Comparison of ENCODE assay signal across 3 fruit fly cellular contexts in the genomic region with DNA sequence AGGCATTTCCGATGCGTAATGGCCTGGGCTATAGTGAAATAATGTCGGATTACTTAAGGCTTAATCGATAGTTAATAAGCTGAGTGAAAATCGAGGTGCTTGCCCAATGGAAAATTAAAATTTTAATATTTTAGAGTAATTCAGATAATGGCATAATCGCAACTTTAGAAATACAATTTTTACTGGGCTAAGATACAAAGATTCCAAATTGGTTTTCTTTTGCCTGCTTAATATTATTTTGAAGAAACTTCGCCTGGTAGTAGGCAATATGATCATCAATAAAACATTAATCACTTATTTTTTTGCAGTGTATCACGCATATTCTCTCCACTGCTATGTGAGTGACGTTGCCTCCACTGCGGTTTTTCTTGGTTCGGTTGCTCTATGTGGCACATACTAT.
TF ChIP-seq lines count a peak whose summit lies in the region.

No protein-coding gene starts in this region.

- no peak for TF ChIP-seq CTCF in whole organism, embryonic (GFP tag; optimal IDR thresholded peaks at IDR 0.05; lab: Kevin White, UChicago)

TF ChIP-seq in whole organism, embryonic, 481 proteins besides CTCF, POLR2A, EP300 and RAD21 (continues in another document):
- TF ChIP-seq stwl (tag; optimal IDR thresholded peaks at IDR 0.05; lab: Kevin White, UChicago) (no peak), sob (GFP tag; IDR thresholded peaks at IDR 0.05; lab: Robert Waterston, UW) (no peak), dmrt99B (tag; optimal IDR thresholded peaks at IDR 0.05; lab: Kevin White, UChicago) (peak; percentile 64), nmo (GFP tag; optimal IDR thresholded peaks at IDR 0.05; lab: Kevin White, UChicago) (peak; percentile 18), CG3281 (GFP tag; optimal IDR thresholded peaks at IDR 0.05; lab: Kevin White, UChicago) (peak; percentile 75), CG10979 (tag; optimal IDR thresholded peaks at IDR 0.05; lab: Kevin White, UChicago) (peak; percentile 9), ken (GFP tag; IDR thresholded peaks at IDR 0.05; lab: Robert Waterston, UW) (no peak), CG14441 (GFP tag; IDR thresholded peaks at IDR 0.05; lab: Robert Waterston, UW) (no peak), Meics (GFP tag; optimal IDR thresholded peaks at IDR 0.05; lab: Kevin White, UChicago) (peak; percentile 73), cwo (GFP tag; optimal IDR thresholded peaks at IDR 0.05; lab: Kevin White, UChicago) (peak; percentile 64), Dip3 (GFP tag; optimal IDR thresholded peaks at IDR 0.05; lab: Kevin White, UChicago) (no peak), Camta (GFP tag; optimal IDR thresholded peaks at IDR 0.05; lab: Kevin White, UChicago) (no peak), gsb-n (tag; optimal IDR thresholded peaks at IDR 0.05; lab: Kevin White, UChicago) (no peak), vfl (GFP tag; optimal IDR thresholded peaks at IDR 0.05; lab: Kevin White, UChicago) (no peak), esg (GFP tag; conservative IDR thresholded peaks at IDR 0.05; lab: Robert Waterston, UW) (peak; percentile 24; the same call in 1 of the 2 replicates), Med (GFP tag; lab: Kevin White, UChicago) (peak; percentile 58), phol (tag; optimal IDR thresholded peaks at IDR 0.05; lab: Kevin White, UChicago) (peak; percentile 55), fru (optimal IDR thresholded peaks at IDR 0.05; lab: Kevin White, UChicago) (no peak), Myb (GFP tag; optimal IDR thresholded peaks at IDR 0.05; lab: Kevin White, UChicago) (peak; percentile 10), nau (GFP tag; optimal IDR thresholded peaks at IDR 0.05; lab: Kevin White, UChicago) (peak; percentile 16), zf30C (GFP tag; optimal IDR thresholded peaks at IDR 0.05; lab: Kevin White, UChicago) (no peak), chif (GFP tag; optimal IDR thresholded peaks at IDR 0.05; lab: Kevin White, UChicago) (peak in 1 of 2 experiments; percentile 12), ewg (GFP tag; optimal IDR thresholded peaks at IDR 0.05; lab: Kevin White, UChicago) (peak; percentile 7), hbn (GFP tag; IDR thresholded peaks at IDR 0.05; lab: Robert Waterston, UW; ENCODE audit: partially characterized antibody) (no peak), CG4404 (GFP tag; IDR thresholded peaks at IDR 0.05; lab: Robert Waterston, UW) (no peak), Neu2 (GFP tag; optimal IDR thresholded peaks at IDR 0.05; lab: Kevin White, UChicago; ENCODE audit: borderline replicate concordance) (no peak), Ets65A (GFP tag; lab: Kevin White, UChicago) (no peak), Rx (GFP tag; IDR thresholded peaks at IDR 0.05; lab: Robert Waterston, UW) (no peak), CG6765 (GFP tag; optimal IDR thresholded peaks at IDR 0.05; lab: Kevin White, UChicago) (peak; percentile 7)

TF ChIP-seq in whole organism, prepupa, 60 proteins besides CTCF, POLR2A, EP300 and RAD21:
- TF ChIP-seq CG6808 (GFP tag; optimal IDR thresholded peaks at IDR 0.05; lab: Kevin White, UChicago), result no peak
- peak; percentile 43 for TF ChIP-seq svp (GFP tag; lab: Kevin White, UChicago)
- TF ChIP-seq CG34406 (GFP tag; optimal IDR thresholded peaks at IDR 0.05; lab: Kevin White, UChicago), result no peak

TF ChIP-seq in whole organism, wandering third instar larva, 38 proteins besides CTCF, POLR2A, EP300 and RAD21:
- peak; percentile 9 for TF ChIP-seq sv (GFP tag; optimal IDR thresholded peaks at IDR 0.05; lab: Kevin White, UChicago)
- no peak for TF ChIP-seq br (GFP tag; optimal IDR thresholded peaks at IDR 0.05; lab: Kevin White, UChicago)
- TF ChIP-seq Abd-B (GFP tag; optimal IDR thresholded peaks at IDR 0.05; lab: Kevin White, UChicago), result no peak
- no peak for TF ChIP-seq jim (GFP tag; optimal IDR thresholded peaks at IDR 0.05; lab: Kevin White, UChicago)
TF ChIP-seq in whole organism, wandering third instar larva: peak in this region for 1.
